Fruit fly (Drosophila melanogaster): ENCODE data around the gene CG9213.

dm6 chrX:15616532-15616931 is 42.2 kb upstream of the CG9213 start:
- no peak for TF ChIP-seq CG8478 (optimal IDR thresholded peaks at IDR 0.05)
- no peak for TF ChIP-seq CTCF (optimal IDR thresholded peaks at IDR 0.05)

All from S2 (cell line).